Fruit fly (Drosophila melanogaster) whole organism, prepupa: ENCODE results near the gene CG12535.
A peak's percentile ranks its signal among the peaks of the same experiment; 100 is the strongest.

Experiments
- Blimp-1 ChIP-seq: fragments of 200-800 bp; sonication (Bioruptor generic); optimal IDR thresholded peaks from 3 replicates; lab custom pipeline; 2017; ENCODE audit warnings: missing biosample characterization, missing genetic modification characterization, mild to moderate bottlenecking, moderate library complexity, missing genetic modification reagents
- CG10631 ChIP-seq: fragments of 200-800 bp; sonication (Bioruptor generic); optimal IDR thresholded peaks from 2 replicates; lab custom pipeline; 2016; ENCODE audit warnings: missing biosample characterization, missing genetic modification characterization
- CG10669 ChIP-seq: fragments of 200-800 bp; sonication (Bioruptor generic); optimal IDR thresholded peaks from 3 replicates; lab custom pipeline; 2018; ENCODE audit warnings: missing biosample characterization, mild to moderate bottlenecking, missing genetic modification characterization, moderate library complexity
- CG11294 ChIP-seq: fragments of 200-800 bp; sonication (Bioruptor generic); IDR thresholded peaks from 2 replicates; pipeline ENCODE4 v1.3.6; 2022; ENCODE audit warnings: missing biosample characterization, missing genetic modification characterization
- CG15336 ChIP-seq: fragments of 200-800 bp; sonication (Bioruptor generic); IDR thresholded peaks from 2 replicates; pipeline ENCODE4 v1.3.6; 2022; ENCODE audit warnings: missing biosample characterization, missing genetic modification characterization
- CG16779 ChIP-seq: fragments of 200-800 bp; sonication (Bioruptor generic); optimal IDR thresholded peaks from 3 replicates; lab custom pipeline; 2017; ENCODE audit warnings: missing biosample characterization, mild to moderate bottlenecking, missing genetic modification characterization
- CG3032 ChIP-seq: fragments of 200-800 bp; optimal IDR thresholded peaks from 2 replicates; lab custom pipeline; 2019; ENCODE audit warnings: missing biosample characterization, mild to moderate bottlenecking, missing genetic modification characterization, moderate library complexity
- CG31627 ChIP-seq: fragments of 200-800 bp; sonication (Bioruptor generic); optimal IDR thresholded peaks from 3 replicates; lab custom pipeline; 2016; ENCODE audit warnings: missing biosample characterization, missing genetic modification characterization
- CG32006 ChIP-seq: fragments of 200-800 bp; sonication (Bioruptor generic); optimal IDR thresholded peaks from 3 replicates; lab custom pipeline; 2017; ENCODE audit warnings: missing biosample characterization, mild to moderate bottlenecking, missing genetic modification characterization
- CG3919 ChIP-seq: fragments of 200-800 bp; sonication (Bioruptor generic); optimal IDR thresholded peaks from 3 replicates; lab custom pipeline; 2016; ENCODE audit warnings: missing biosample characterization, missing genetic modification characterization
- CG4318 ChIP-seq: fragments of 200-800 bp; sonication (Bioruptor generic); optimal IDR thresholded peaks from 3 replicates; lab custom pipeline; 2017; ENCODE audit warnings: missing biosample characterization, mild to moderate bottlenecking, missing genetic modification characterization
- CG6163 ChIP-seq: fragments of 200-800 bp; sonication (Bioruptor generic); IDR thresholded peaks from 3 replicates; pipeline ENCODE4 v1.3.6; 2022; ENCODE audit warnings: missing biosample characterization, missing genetic modification characterization
- CG6276 ChIP-seq: fragments of 200-800 bp; sonication (Bioruptor generic); optimal IDR thresholded peaks from 2 replicates; lab custom pipeline; 2017; ENCODE audit warnings: missing biosample characterization, mild to moderate bottlenecking, missing genetic modification characterization
- CG6792 ChIP-seq: fragments of 200-800 bp; sonication (Bioruptor generic); optimal IDR thresholded peaks from 3 replicates; lab custom pipeline; 2016; ENCODE audit warnings: missing biosample characterization, missing genetic modification characterization
- CG8632 ChIP-seq: fragments of 200-800 bp; sonication (Bioruptor generic); optimal IDR thresholded peaks from 3 replicates; lab custom pipeline; 2016; ENCODE audit warnings: missing biosample characterization, missing genetic modification characterization
- Eip75B ChIP-seq: fragments of 200-800 bp; sonication (Bioruptor generic); optimal IDR thresholded peaks from 3 replicates; lab custom pipeline; 2016; ENCODE audit warnings: missing biosample characterization, missing genetic modification characterization
- Eip78C ChIP-seq: fragments of 200-800 bp; sonication (Bioruptor generic); peaks from one replicate; lab custom pipeline; 2016; ENCODE audit warnings: missing biosample characterization, missing genetic modification characterization
- Ets21C ChIP-seq: fragments of 200-800 bp; sonication (Bioruptor generic); optimal IDR thresholded peaks from 3 replicates; lab custom pipeline; 2016; ENCODE audit warnings: missing biosample characterization, missing genetic modification characterization
- Gug ChIP-seq: fragments of 200-800 bp; sonication (Bioruptor generic); IDR thresholded peaks from 2 replicates; pipeline ENCODE4 v1.3.6; 2022; ENCODE audit warnings: missing biosample characterization, missing genetic modification characterization
- Hr38 ChIP-seq: sonication (Bioruptor generic); optimal IDR thresholded peaks from 2 replicates; lab custom pipeline; 2016; ENCODE audit warnings: missing biosample characterization, missing genetic modification characterization
- Hr39 ChIP-seq: fragments of 200-800 bp; sonication (Bioruptor generic); optimal IDR thresholded peaks from 2 replicates; lab custom pipeline; 2016; ENCODE audit warnings: missing biosample characterization, missing genetic modification characterization
- Hr4 ChIP-seq: fragments of 200-800 bp; sonication (Bioruptor generic); optimal IDR thresholded peaks from 3 replicates; lab custom pipeline; 2016; ENCODE audit warnings: missing biosample characterization, missing genetic modification characterization
- Met ChIP-seq: fragments of 200-800 bp; sonication (Bioruptor generic); optimal IDR thresholded peaks from 3 replicates; lab custom pipeline; 2016; ENCODE audit warnings: missing biosample characterization, missing genetic modification characterization
- Smox ChIP-seq: fragments of 200-800 bp; sonication (Bioruptor generic); optimal IDR thresholded peaks from 3 replicates; lab custom pipeline; 2016; ENCODE audit warnings: missing biosample characterization, missing genetic modification characterization
- Sox102F ChIP-seq: fragments of 200-800 bp; sonication (Bioruptor generic); optimal IDR thresholded peaks from 2 replicates; lab custom pipeline; 2016; ENCODE audit warnings: missing biosample characterization, mild to moderate bottlenecking, missing genetic modification characterization
- Sox15 ChIP-seq: fragments of 200-800 bp; sonication (Bioruptor generic); optimal IDR thresholded peaks from 3 replicates; lab custom pipeline; 2016; ENCODE audit warnings: missing biosample characterization, missing genetic modification characterization
- dac ChIP-seq: fragments of 200-800 bp; sonication (Bioruptor generic); optimal IDR thresholded peaks from 2 replicates; lab custom pipeline; 2017; ENCODE audit warnings: missing biosample characterization, mild to moderate bottlenecking, missing genetic modification characterization
- eg ChIP-seq: fragments of 200-800 bp; sonication (Bioruptor generic); IDR thresholded peaks from 3 replicates; pipeline ENCODE4 v1.3.6; 2022; ENCODE audit warnings: missing biosample characterization, missing genetic modification characterization
- esn ChIP-seq: fragments of 200-800 bp; sonication (Bioruptor generic); optimal IDR thresholded peaks from 2 replicates; lab custom pipeline; 2016; ENCODE audit warnings: missing biosample characterization, mild to moderate bottlenecking, missing genetic modification characterization, moderate library complexity
- fd59A ChIP-seq: fragments of 200-800 bp; sonication (Bioruptor generic); optimal IDR thresholded peaks from 2 replicates; lab custom pipeline; 2017; ENCODE audit warnings: missing biosample characterization, mild to moderate bottlenecking, missing genetic modification characterization, missing genetic modification reagents
- fd85E ChIP-seq: fragments of 200-800 bp; sonication (Bioruptor generic); optimal IDR thresholded peaks from 3 replicates; lab custom pipeline; 2016; ENCODE audit warnings: missing biosample characterization, missing genetic modification characterization
- fkh ChIP-seq: fragments of 200-800 bp; sonication (Bioruptor generic); optimal IDR thresholded peaks from 3 replicates; lab custom pipeline; 2017; ENCODE audit warnings: missing biosample characterization, mild to moderate bottlenecking, missing genetic modification characterization, moderate library complexity
- lz ChIP-seq: fragments of 200-800 bp; sonication (Bioruptor generic); optimal IDR thresholded peaks from 3 replicates; lab custom pipeline; 2016; ENCODE audit warnings: missing biosample characterization, missing genetic modification characterization
- salr ChIP-seq, 2 experiments: fragments of 200-800 bp; sonication (Bioruptor generic); optimal IDR thresholded peaks; 3 replicates each; lab custom pipeline; 2016 to 2018; ENCODE audit warnings: missing biosample characterization in 2 of 2, missing genetic modification characterization in 2 of 2, mild to moderate bottlenecking in 1 of 2
- spab ChIP-seq: fragments of 200-800 bp; sonication (Bioruptor generic); optimal IDR thresholded peaks from 2 replicates; lab custom pipeline; 2017; ENCODE audit warnings: missing biosample characterization, mild to moderate bottlenecking, missing genetic modification characterization, missing genetic modification reagents
- ss ChIP-seq, 2 experiments: fragments of 200-800 bp; sonication (Bioruptor generic); optimal IDR thresholded peaks; 2 replicates in 1 of 2; 3 replicates in 1 of 2; lab custom pipeline; 2017 to 2018; ENCODE audit warnings: mild to moderate bottlenecking in 2 of 2, missing biosample characterization in 2 of 2, missing genetic modification characterization in 2 of 2, moderate library complexity in 1 of 2
- svp ChIP-seq: fragments of 200-800 bp; sonication (Bioruptor generic); peaks from one replicate; lab custom pipeline; 2016; ENCODE audit warnings: missing biosample characterization, missing genetic modification characterization
- topi ChIP-seq: fragments of 200-800 bp; sonication (Bioruptor generic); optimal IDR thresholded peaks from 3 replicates; lab custom pipeline; 2016; ENCODE audit warnings: missing biosample characterization, missing genetic modification characterization
- vri ChIP-seq: fragments of 200-800 bp; sonication (Bioruptor generic); optimal IDR thresholded peaks from 3 replicates; lab custom pipeline; 2016; ENCODE audit warnings: missing biosample characterization, mild to moderate bottlenecking, missing genetic modification characterization

The CG12535 gene

DNA sequence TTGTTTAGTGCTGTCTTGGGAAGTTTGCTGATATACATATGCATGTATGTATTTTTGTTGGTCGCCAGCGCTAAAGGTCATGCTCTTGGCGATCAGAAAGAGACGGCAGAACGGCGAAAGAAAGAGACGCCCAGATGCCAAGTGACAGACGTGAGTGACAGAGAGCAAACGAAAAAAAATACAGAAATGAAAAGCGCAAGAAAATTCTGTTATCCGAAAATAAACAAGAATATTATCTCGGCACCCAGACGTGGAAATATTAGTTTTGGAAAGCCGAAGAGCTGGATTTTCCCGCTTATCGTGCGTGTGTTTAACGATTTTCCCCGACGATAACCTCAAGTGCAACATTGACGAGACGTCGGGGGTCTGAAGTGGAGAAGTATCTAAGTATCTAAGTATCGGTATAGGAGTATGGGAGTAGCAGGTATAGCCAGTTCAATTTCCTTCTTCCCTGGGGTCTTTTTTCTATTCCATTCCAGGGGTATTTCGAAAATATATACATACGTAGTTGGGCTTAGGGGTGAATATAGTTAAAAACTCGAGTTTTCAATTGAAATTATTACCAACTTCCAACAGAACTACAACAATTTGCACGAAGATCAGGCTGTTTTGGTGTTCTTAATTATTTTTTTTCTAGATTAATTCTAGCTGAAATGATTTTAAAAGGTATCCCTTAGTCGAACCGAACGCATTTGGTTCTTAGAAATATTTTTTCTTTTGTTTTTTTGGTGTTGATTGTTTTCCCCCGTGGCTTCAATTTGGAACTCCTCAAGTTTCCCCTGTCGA, 81.7 kb downstream of the CG12535 start:
- TF ChIP-seq fkh (GFP tag; lab: Kevin White, UChicago) (peak; percentile 79), Blimp-1 (GFP tag; lab: Kevin White, UChicago) (no peak), Eip78C (GFP tag; lab: Kevin White, UChicago) (peak; percentile 12)
- TF ChIP-seq, all 60 proteins: peak for 2

dm6 chrX:3365586-3365985, 83.2 kb downstream of the CG12535 start:
- TF ChIP-seq Hr39 (no peak), CG3919 (GFP tag; lab: Kevin White, UChicago) (no peak), Blimp-1 (GFP tag; lab: Kevin White, UChicago) (no peak), CG4318 (no peak), CG16779 (tag; lab: Kevin White, UChicago) (no peak), salr (GFP tag; optimal IDR thresholded peaks at IDR 0.05; lab: Kevin White, UChicago) (no peak), Sox15 (GFP tag; lab: Kevin White, UChicago) (no peak), lz (GFP tag; lab: Kevin White, UChicago) (no peak), Hr4 (GFP tag; lab: Kevin White, UChicago) (no peak), Gug (GFP tag; lab: Robert Waterston, UW) (no peak), CG6276 (no peak)

- TF ChIP-seq Hr39 (peak; percentile 16), Eip75B (GFP tag; lab: Kevin White, UChicago) (no peak), CG8632 (GFP tag; lab: Kevin White, UChicago) (no peak), Met (GFP tag; lab: Kevin White, UChicago) (peak; percentile 21), svp (GFP tag; lab: Kevin White, UChicago) (peak; percentile 60), Hr38 (GFP tag; lab: Kevin White, UChicago) (no peak), CG32006 (no peak), eg (0 out of 3 replicates have a peak, but pooled peaks have one; percentile 44), CG6792 (GFP tag; lab: Kevin White, UChicago) (no peak), CG3032 (no peak), esn (GFP tag; lab: Kevin White, UChicago) (peak; percentile 7), Gug (GFP tag; lab: Robert Waterston, UW) (no peak), CG11294 (no peak), CG31627 (peak; percentile 3), fkh (GFP tag; lab: Kevin White, UChicago) (no peak), CG6163 (GFP tag; lab: Robert Waterston, UW) (0 out of 3 replicates have a peak, but pooled peaks have one; percentile 41), vri (GFP tag; lab: Kevin White, UChicago) (peak; percentile 9), fd59A (no peak), Eip78C (GFP tag; lab: Kevin White, UChicago) (peak; percentile 35), Hr4 (GFP tag; lab: Kevin White, UChicago) (no peak), topi (GFP tag; lab: Kevin White, UChicago) (peak; percentile 23)
These were observed 85.1 kb downstream of the CG12535 start for dm6 chrX:3363676-3364075.

dm6 chrX:3362436-3362835, 86.3 kb downstream of the CG12535 start:
- TF ChIP-seq CG4318 = no peak
- TF ChIP-seq svp (GFP tag; lab: Kevin White, UChicago) = no peak
- TF ChIP-seq CG6792 (GFP tag; lab: Kevin White, UChicago) = no peak
- TF ChIP-seq CG10669 (GFP tag; lab: Kevin White, UChicago) = no peak
- TF ChIP-seq Hr38 (GFP tag; lab: Kevin White, UChicago) = no peak
- no peak for TF ChIP-seq dac
- no peak for TF ChIP-seq spab (GFP tag; lab: Kevin White, UChicago)
- no peak for TF ChIP-seq CG10631
- no peak for TF ChIP-seq CG16779 (tag; lab: Kevin White, UChicago)
- no peak for TF ChIP-seq CG15336 (GFP tag; lab: Robert Waterston, UW)
- no peak for TF ChIP-seq ss (GFP tag; optimal IDR thresholded peaks at IDR 0.05; lab: Kevin White, UChicago)
- no peak for TF ChIP-seq Ets21C (GFP tag; lab: Kevin White, UChicago)
- no peak for TF ChIP-seq Sox102F (GFP tag; lab: Kevin White, UChicago)
- no peak for TF ChIP-seq Met (GFP tag; lab: Kevin White, UChicago)
- no peak for TF ChIP-seq Eip78C (GFP tag; lab: Kevin White, UChicago)
- no peak for TF ChIP-seq fd85E (GFP tag; lab: Kevin White, UChicago)
- no peak for TF ChIP-seq CG11294
- TF ChIP-seq Smox (GFP tag; lab: Kevin White, UChicago) = no peak
